Worm (Caenorhabditis elegans) whole organism, L3 larva: ENCODE measurements around the gene C25F9.8.

Source experiments
- R02D3.7 ChIP-seq: fragments of 150-350 bp; optimal IDR thresholded peaks from 2 replicates; lab custom pipeline; 2014; ENCODE audit warnings: missing biosample characterization, missing genetic modification characterization
- ama-1 ChIP-seq: fragments of 150-350 bp; optimal IDR thresholded peaks from 2 replicates; lab custom pipeline; 2018
- ceh-9 ChIP-seq: sonication (generic microtip); optimal IDR thresholded peaks from 2 replicates; lab custom pipeline; 2018; ENCODE audit warnings: missing biosample characterization, missing genetic modification characterization
- egl-27 ChIP-seq: sonication (generic microtip); optimal IDR thresholded peaks from 4 replicates; lab custom pipeline; 2017; ENCODE audit warnings: missing biosample characterization, missing genetic modification reagents, missing genetic modification characterization
- egl-5 ChIP-seq: fragments of 150-350 bp; optimal IDR thresholded peaks from 2 replicates; lab custom pipeline; 2017; ENCODE audit warnings: missing biosample characterization, missing genetic modification reagents, missing genetic modification characterization, inconsistent platforms
- elt-2 ChIP-seq: sonication (generic microtip); optimal IDR thresholded peaks from 2 replicates; lab custom pipeline; 2016; ENCODE audit warnings: missing genetic modification reagents, mild to moderate bottlenecking, missing genetic modification characterization, missing compliant biosample characterization
- elt-3 ChIP-seq, 3 experiments: fragments of 150-350 bp in 1 of 3; sonication (generic microtip) in 2 of 3; optimal IDR thresholded peaks; 2 replicates in 2 of 3; 4 replicates in 1 of 3; lab custom pipeline; 2014 to 2017; ENCODE audit warnings: missing biosample characterization in 3 of 3, missing genetic modification characterization in 3 of 3
- eor-1 ChIP-seq, 2 experiments: fragments of 150-350 bp; optimal IDR thresholded peaks; 2 replicates each; lab custom pipeline; 2014 to 2018; ENCODE audit warnings: missing biosample characterization in 2 of 2, missing genetic modification characterization in 2 of 2
- hmg-11 ChIP-seq: sonication (generic microtip); optimal IDR thresholded peaks from 2 replicates; lab custom pipeline; 2016; ENCODE audit warnings: missing genetic modification characterization, missing compliant biosample characterization
- jun-1 ChIP-seq: fragments of 150-350 bp; optimal IDR thresholded peaks from 2 replicates; lab custom pipeline; 2014; ENCODE audit warnings: missing biosample characterization, missing genetic modification reagents, missing genetic modification characterization
- lin-15B ChIP-seq: fragments of 150-350 bp; optimal IDR thresholded peaks from 2 replicates; lab custom pipeline; 2014; ENCODE audit warnings: missing biosample characterization, missing genetic modification characterization
- lin-39 ChIP-seq: fragments of 150-350 bp; optimal IDR thresholded peaks from 2 replicates; lab custom pipeline; 2018; ENCODE audit warnings: missing biosample characterization, missing genetic modification reagents, missing genetic modification characterization
- mdl-1 ChIP-seq: fragments of 150-350 bp; optimal IDR thresholded peaks from 2 replicates; lab custom pipeline; 2014; ENCODE audit warnings: missing biosample characterization, missing genetic modification characterization
- mml-1 ChIP-seq: fragments of 150-350 bp; sonication (generic microtip); optimal IDR thresholded peaks from 3 replicates; lab custom pipeline; 2014; ENCODE audit warnings: missing biosample characterization, missing genetic modification characterization
- nhr-12 ChIP-seq: fragments of 150-350 bp; optimal IDR thresholded peaks from 2 replicates; lab custom pipeline; 2014; ENCODE audit warnings: missing biosample characterization, missing genetic modification characterization
- nhr-25 ChIP-seq: sonication (generic microtip); optimal IDR thresholded peaks from 2 replicates; lab custom pipeline; 2017; ENCODE audit warnings: missing biosample characterization, missing genetic modification characterization
- nhr-67 ChIP-seq: fragments of 150-350 bp; optimal IDR thresholded peaks from 2 replicates; lab custom pipeline; 2014; ENCODE audit warnings: missing biosample characterization, missing genetic modification characterization
- nhr-76 ChIP-seq: fragments of 150-350 bp; sonication (generic microtip); optimal IDR thresholded peaks from 5 replicates; lab custom pipeline; 2014; ENCODE audit warnings: missing biosample characterization, missing genetic modification characterization
- pha-4 ChIP-seq: fragments of 150-350 bp; optimal IDR thresholded peaks from 2 replicates; lab custom pipeline; 2014; ENCODE audit warnings: missing biosample characterization, missing genetic modification reagents, missing genetic modification characterization
- pqm-1 ChIP-seq: fragments of 150-350 bp; optimal IDR thresholded peaks from 2 replicates; lab custom pipeline; 2017; ENCODE audit warnings: missing biosample characterization, missing genetic modification characterization, inconsistent platforms
- tbx-2 ChIP-seq: sonication (generic microtip); optimal IDR thresholded peaks from 2 replicates; lab custom pipeline; 2016; ENCODE audit warnings: mild to moderate bottlenecking, missing genetic modification characterization, missing compliant biosample characterization
- unc-62 ChIP-seq: fragments of 150-350 bp; sonication (generic microtip); optimal IDR thresholded peaks from 4 replicates; lab custom pipeline; 2014; ENCODE audit warnings: missing biosample characterization, missing genetic modification reagents, missing genetic modification characterization
- ztf-11 ChIP-seq: fragments of 150-350 bp; optimal IDR thresholded peaks from 2 replicates; lab custom pipeline; 2014; ENCODE audit warnings: missing biosample characterization, missing genetic modification characterization
- ztf-4 ChIP-seq: fragments of 150-350 bp; optimal IDR thresholded peaks from 2 replicates; lab custom pipeline; 2014; ENCODE audit warnings: missing biosample characterization, missing genetic modification characterization

The C25F9.8 gene

DNA sequence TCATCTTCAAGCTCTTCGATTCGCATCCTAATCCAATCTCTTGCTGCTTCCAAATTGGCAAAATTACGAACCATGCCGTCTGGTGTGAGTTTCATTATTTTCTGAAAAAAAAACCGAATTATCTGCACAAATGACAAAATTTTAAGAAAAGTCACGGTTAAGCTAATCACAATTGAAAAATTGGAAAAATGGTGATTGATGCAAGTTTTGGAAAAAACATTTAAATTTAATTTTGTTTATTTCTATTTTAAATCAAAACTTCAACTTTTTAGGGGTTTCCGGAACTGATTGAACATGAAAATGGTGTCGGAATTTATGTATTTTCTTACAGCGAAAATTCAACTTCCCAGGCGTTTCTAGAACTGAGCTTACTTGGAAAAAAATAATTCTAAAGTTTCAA lies 8.0 kb downstream of the C25F9.8 start, which contains the start of gene C25F9.12:
TSS of gene C25F9.12 (minus strand) at position 101 of the 400 bp plus-strand sequence.
- TF ChIP-seq ceh-9 (no peak), pqm-1 (tag; lab: Kevin White, UChicago) (no peak), mml-1 (no peak), R02D3.7 (tag; lab: Kevin White, UChicago) (no peak), ztf-11 (tag; lab: Kevin White, UChicago) (no peak), tbx-2 (no peak), mdl-1 (tag; lab: Kevin White, UChicago) (no peak), nhr-76 (tag; lab: Kevin White, UChicago) (no peak), lin-15B (tag; lab: Kevin White, UChicago) (no peak), unc-62 (no peak), egl-5 (no peak), egl-27 (tag; lab: Kevin White, UChicago) (no peak), eor-1 (tag; optimal IDR thresholded peaks at IDR 0.05; lab: Kevin White, UChicago) (no peak)

DNA sequence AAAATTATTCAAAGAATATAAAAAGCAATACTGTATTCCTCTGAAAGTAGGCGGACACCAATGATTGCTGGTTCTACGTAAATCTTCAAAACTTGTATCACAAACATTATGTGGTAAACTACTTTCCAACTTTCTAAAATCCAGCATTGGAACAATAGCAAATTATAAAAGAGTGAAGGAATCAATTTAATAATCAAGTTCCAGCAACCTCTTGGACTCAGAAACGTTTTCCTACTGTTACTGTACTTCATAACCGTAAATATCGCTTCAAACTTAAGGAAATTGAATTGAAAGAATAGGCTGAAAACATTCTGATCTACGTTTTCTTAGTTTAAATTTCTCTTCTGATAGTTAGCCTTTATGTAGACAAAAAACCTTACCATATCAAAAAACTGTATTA lies 8.8 kb downstream of the C25F9.8 start:
- no peak for TF ChIP-seq R02D3.7 (tag; lab: Kevin White, UChicago)
- no peak for TF ChIP-seq ama-1 (lab: Kevin White, UChicago)
- no peak for TF ChIP-seq mdl-1 (tag; lab: Kevin White, UChicago)
- no peak for TF ChIP-seq elt-3 (tag; optimal IDR thresholded peaks at IDR 0.05; lab: Kevin White, UChicago)
- TF ChIP-seq nhr-67, result no peak
- no peak for TF ChIP-seq jun-1 (tag; lab: Kevin White, UChicago)

DNA sequence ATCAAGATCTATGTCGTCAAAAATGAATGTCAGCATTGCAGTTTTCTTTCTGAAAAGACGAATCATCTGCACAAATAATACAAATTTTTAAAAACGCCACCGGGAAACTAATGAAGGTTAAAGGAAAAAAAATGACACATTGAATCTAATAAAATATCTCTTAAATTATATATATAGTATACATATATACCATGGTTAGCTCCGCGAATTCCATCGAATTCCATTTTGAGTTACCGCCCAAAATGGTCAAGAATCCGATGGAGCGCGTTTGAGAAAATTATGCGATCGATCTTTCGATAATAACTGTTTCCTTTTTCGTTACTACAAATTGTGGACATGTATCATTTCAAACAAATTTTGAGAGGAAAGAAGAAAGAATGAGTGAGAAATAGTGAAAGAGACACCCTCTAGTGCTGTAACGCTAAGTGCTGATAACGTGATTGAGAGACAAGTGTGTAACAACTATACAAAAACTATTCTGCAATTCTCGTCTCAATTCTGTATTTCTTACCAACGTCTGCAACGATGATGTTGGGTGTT lies 10.5 kb downstream of the C25F9.8 start, which contains the start of the genes C25F9.6 and C25F9.10:
TSS of gene C25F9.6 (minus strand) at position 51 of the 540 bp plus-strand sequence.
TSS of gene C25F9.10 (plus strand) at position 454 of the 540 bp plus-strand sequence.
- TF ChIP-seq pha-4 (tag; lab: Kevin White, UChicago) (peak; percentile 35), R02D3.7 (tag; lab: Kevin White, UChicago) (no peak), elt-2 (tag; lab: Kevin White, UChicago) (peak; percentile 60), ztf-11 (tag; lab: Kevin White, UChicago) (no peak), ama-1 (lab: Kevin White, UChicago) (no peak), pqm-1 (tag; lab: Kevin White, UChicago) (peak; percentile 35), ztf-4 (no peak), mdl-1 (tag; lab: Kevin White, UChicago) (no peak)

DNA sequence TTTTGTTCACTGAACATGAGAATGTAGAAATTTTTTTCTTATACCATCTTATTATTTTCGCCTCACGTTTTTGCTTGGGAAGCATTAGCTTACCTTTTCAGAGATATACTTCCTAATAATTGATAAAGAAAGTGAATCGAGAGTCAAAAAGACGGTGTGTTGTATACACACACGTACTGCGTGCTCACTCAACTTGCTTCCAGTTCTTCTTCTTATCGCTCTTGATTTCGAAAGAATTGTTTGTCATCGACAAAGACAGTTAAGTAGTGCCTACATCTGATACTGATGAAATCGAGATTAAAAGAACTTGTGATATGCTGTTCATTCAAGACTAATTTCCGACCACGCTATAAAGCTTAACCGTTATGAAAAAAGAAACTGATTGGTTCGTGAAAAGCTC lies 15.8 kb downstream of the C25F9.8 start, which contains the start of gene C25F9.5:
TSS of gene C25F9.5 (minus strand) at position 195 of the 400 bp plus-strand sequence.
- TF ChIP-seq hmg-11 (tag; lab: Kevin White, UChicago) (no peak), elt-2 (tag; lab: Kevin White, UChicago) (peak; percentile 81), pha-4 (tag; lab: Kevin White, UChicago) (peak; percentile 28), jun-1 (tag; lab: Kevin White, UChicago) (peak; percentile 64), pqm-1 (tag; lab: Kevin White, UChicago) (peak; percentile 58)

DNA sequence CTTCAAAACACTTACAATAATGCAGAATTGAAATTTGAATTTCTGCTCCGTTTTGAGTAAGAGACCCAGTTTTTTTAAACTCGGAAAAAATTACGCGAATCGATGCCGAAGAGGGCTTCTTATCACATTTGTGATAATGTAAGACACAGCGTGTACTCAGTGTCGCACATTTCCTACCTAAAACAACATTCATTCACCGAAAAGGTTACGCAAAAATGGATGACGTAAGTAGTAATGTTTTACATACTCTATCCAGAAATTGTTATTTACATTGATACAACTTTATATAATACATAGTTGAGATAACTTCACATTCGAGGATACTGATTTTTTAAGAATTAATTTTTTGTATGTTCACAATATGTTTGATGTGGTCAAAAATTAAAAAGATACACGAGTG lies 21.6 kb downstream of the C25F9.8 start, which contains the start of the genes C25F9.4 and C25F9.9:
TSS of gene C25F9.4 (minus strand) at position 101 of the 400 bp plus-strand sequence.
TSS of gene C25F9.9 (plus strand) at position 137 of the 400 bp plus-strand sequence.
- peak; percentile 48 for TF ChIP-seq elt-2 (tag; lab: Kevin White, UChicago)
- no peak for TF ChIP-seq lin-39 (tag; lab: Kevin White, UChicago)

DNA sequence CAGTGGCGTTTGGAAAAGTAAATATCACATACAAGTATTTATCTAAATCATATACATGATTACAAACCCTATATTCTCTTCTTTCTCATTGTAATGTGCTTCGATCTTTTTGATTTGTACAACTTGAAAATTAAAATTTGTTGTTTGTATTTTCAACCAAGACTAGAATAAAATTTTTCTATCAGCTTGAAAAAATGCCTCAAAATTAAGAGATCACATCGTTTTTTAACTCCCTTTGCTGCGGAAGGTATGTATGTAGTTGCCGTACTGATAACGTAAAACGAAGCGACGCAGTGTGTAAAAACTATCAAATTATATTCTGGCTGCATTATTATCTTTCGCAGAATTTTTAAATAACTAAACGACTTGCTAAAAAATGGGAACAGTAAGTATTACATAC lies 23.0 kb downstream of the C25F9.8 start, which contains the start of gene C25F9.15:
TSS of gene C25F9.15 (plus strand) at position 301 of the 400 bp plus-strand sequence.
- TF ChIP-seq elt-2 (tag; lab: Kevin White, UChicago) (peak; percentile 42), ceh-9 (no peak)
- TF ChIP-seq, all 47 proteins: peak for 1

DNA sequence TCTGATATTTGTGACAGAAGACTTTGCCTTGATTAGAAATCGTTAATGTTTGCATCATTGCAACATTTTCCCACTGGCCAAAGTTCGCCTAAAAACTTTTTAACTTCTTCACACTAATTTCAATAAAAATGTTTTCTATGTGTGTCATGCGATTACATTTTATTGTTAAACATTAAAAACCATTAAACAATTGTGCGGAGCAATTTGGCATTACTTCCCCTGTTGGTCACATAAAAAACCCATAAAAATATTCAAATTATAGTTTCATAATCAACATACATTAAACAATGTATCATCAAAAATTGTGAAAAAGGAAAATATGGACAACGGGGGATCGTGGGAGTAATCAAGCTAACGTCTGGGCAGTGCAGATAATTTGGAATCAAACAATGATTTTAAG lies 24.5 kb downstream of the C25F9.8 start:
- TF ChIP-seq pqm-1 (tag; lab: Kevin White, UChicago) (peak; percentile 7), elt-2 (tag; lab: Kevin White, UChicago) (peak; percentile 65)

DNA sequence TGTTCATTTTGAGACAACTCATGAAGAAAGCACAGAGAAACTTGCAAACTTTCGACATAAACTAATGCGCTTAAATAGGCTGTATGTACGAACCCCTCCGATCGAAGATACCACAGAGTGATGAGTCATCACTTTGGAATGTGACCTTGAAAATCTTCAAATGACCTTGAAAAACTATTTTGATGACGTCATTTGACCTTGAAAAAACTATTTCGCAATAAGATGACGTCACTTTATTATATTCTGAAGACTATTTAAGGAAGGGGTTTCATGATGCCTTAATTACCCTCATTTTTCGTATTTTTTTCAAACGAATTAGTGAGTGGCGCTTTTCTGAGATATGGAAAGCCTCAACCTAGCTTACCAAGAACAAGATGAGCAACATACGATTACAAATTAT lies 26.3 kb downstream of the C25F9.8 start, which contains the start of gene C25F9.2:
TSS of gene C25F9.2 (plus strand) at position 341 of the 400 bp plus-strand sequence.
- peak; percentile 57 for TF ChIP-seq nhr-25 (tag; lab: Kevin White, UChicago)
- no peak for TF ChIP-seq nhr-12 (tag; lab: Kevin White, UChicago)
- TF ChIP-seq, all 47 proteins: peak for 1
